Fruit fly (Drosophila melanogaster): ENCODE data around the gene CG14043.

dm6 chr2L:4965923-4966322, 5.6 kb upstream of the CG14043 start:
- TF ChIP-seq psq (optimal IDR thresholded peaks at IDR 0.05): no peak
- TF ChIP-seq h (optimal IDR thresholded peaks at IDR 0.05): no peak
- TF ChIP-seq Myc (optimal IDR thresholded peaks at IDR 0.05): no peak
- TF ChIP-seq Sin3A (optimal IDR thresholded peaks at IDR 0.05): no peak
- no peak for TF ChIP-seq ttk (optimal IDR thresholded peaks at IDR 0.05)
- TF ChIP-seq insv (optimal IDR thresholded peaks at IDR 0.05): no peak
